Worm (Caenorhabditis elegans) whole organism, young adult: ENCODE results near the gene cht-3.

Experiments
- B0261.1 ChIP-seq: sonication (generic microtip); optimal IDR thresholded peaks from 2 replicates; lab custom pipeline; 2016; ENCODE audit warnings: mild to moderate bottlenecking, missing genetic modification characterization, moderate library complexity, missing compliant biosample characterization
- C06A6.2 ChIP-seq: fragments of 200-800 bp; sonication (Bioruptor generic); conservative IDR thresholded peaks from 2 replicates; pipeline ENCODE4 v1.3.6; 2022; ENCODE audit warnings: missing genetic modification characterization, missing compliant biosample characterization
- Y67H2A.10 ChIP-seq: fragments of 200-800 bp; sonication (Bioruptor generic); conservative IDR thresholded peaks from 2 replicates; pipeline ENCODE4 v1.3.6; 2022; ENCODE audit warnings: missing genetic modification reagents, missing genetic modification characterization, missing compliant biosample characterization
- Y95B8A.8 ChIP-seq: fragments of 200-800 bp; sonication (Bioruptor generic); IDR thresholded peaks from 2 replicates; pipeline ENCODE4 v1.3.6; 2022; ENCODE audit warnings: missing genetic modification reagents, missing genetic modification characterization, missing compliant biosample characterization
- ZK185.1 ChIP-seq: sonication (generic microtip); optimal IDR thresholded peaks from 2 replicates; lab custom pipeline; 2016; ENCODE audit warnings: mild to moderate bottlenecking, missing genetic modification characterization, missing compliant biosample characterization; ENCODE audit not compliant: poor library complexity, severe bottlenecking
- atf-7 ChIP-seq: sonication (generic microtip); optimal IDR thresholded peaks from 2 replicates; lab custom pipeline; 2017; ENCODE audit warnings: mild to moderate bottlenecking, missing genetic modification characterization, missing compliant biosample characterization
- attf-5 ChIP-seq: fragments of 200-800 bp; sonication (Bioruptor generic); optimal IDR thresholded peaks from 2 replicates; lab custom pipeline; 2018; ENCODE audit warnings: mild to moderate bottlenecking, missing genetic modification characterization, missing compliant biosample characterization
- bed-2 ChIP-seq: fragments of 200-800 bp; sonication (Bioruptor generic); IDR thresholded peaks from 2 replicates; pipeline ENCODE4 v1.3.6; 2022; ENCODE audit warnings: missing genetic modification reagents, missing genetic modification characterization, missing compliant biosample characterization
- cebp-1 ChIP-seq, 2 experiments: fragments of 200-800 bp in 1 of 2; sonication (Bioruptor generic) in 1 of 2; sonication (generic microtip) in 1 of 2; IDR thresholded peaks in 1 of 2; optimal IDR thresholded peaks in 1 of 2; 2 replicates each; pipeline versions ENCODE4 v1.3.6 to Lab custom; 2017 to 2022; ENCODE audit warnings: missing compliant biosample characterization in 2 of 2, missing genetic modification characterization in 2 of 2, mild to moderate bottlenecking in 1 of 2, missing genetic modification reagents in 1 of 2, moderate library complexity in 1 of 2
- ceh-27 ChIP-seq: fragments of 200-800 bp; sonication (Bioruptor generic); optimal IDR thresholded peaks from 2 replicates; lab custom pipeline; 2018; ENCODE audit warnings: mild to moderate bottlenecking, missing genetic modification characterization, moderate library complexity, missing compliant biosample characterization
- ceh-40 ChIP-seq: fragments of 200-800 bp; sonication (Bioruptor generic); IDR thresholded peaks from 2 replicates; pipeline ENCODE4 v1.3.6; 2022; ENCODE audit warnings: missing genetic modification characterization, missing compliant biosample characterization
- ceh-58 ChIP-seq: fragments of 200-800 bp; sonication (Bioruptor generic); IDR thresholded peaks from 2 replicates; pipeline ENCODE4 v1.3.6; 2022; ENCODE audit warnings: missing genetic modification characterization, missing compliant biosample characterization
- dox-1 ChIP-seq: fragments of 200-800 bp; sonication (Bioruptor generic); IDR thresholded peaks from 2 replicates; pipeline ENCODE4 v1.3.6; 2022; ENCODE audit warnings: missing genetic modification reagents, missing genetic modification characterization, missing compliant biosample characterization
- dpff-1 ChIP-seq: sonication (generic microtip); optimal IDR thresholded peaks from 2 replicates; lab custom pipeline; 2017; ENCODE audit warnings: mild to moderate bottlenecking, missing genetic modification characterization, missing compliant biosample characterization
- hlh-26 ChIP-seq: fragments of 200-800 bp; sonication (Bioruptor generic); conservative IDR thresholded peaks from 2 replicates; pipeline ENCODE4 v1.3.6; 2022; ENCODE audit warnings: missing genetic modification reagents, missing genetic modification characterization, missing compliant biosample characterization
- hsf-1 ChIP-seq: fragments of 200-800 bp; sonication (Bioruptor generic); IDR thresholded peaks from 2 replicates; pipeline ENCODE4 v1.3.6; 2022; ENCODE audit warnings: missing genetic modification reagents, missing genetic modification characterization, missing compliant biosample characterization
- lag-1 ChIP-seq: fragments of 200-800 bp; sonication (Bioruptor generic); IDR thresholded peaks from 2 replicates; pipeline ENCODE4 v1.3.6; 2022; ENCODE audit warnings: missing genetic modification reagents, missing genetic modification characterization, missing compliant biosample characterization
- lir-1 ChIP-seq: fragments of 200-800 bp; sonication (Bioruptor generic); conservative IDR thresholded peaks from 2 replicates; pipeline ENCODE4 v1.3.6; 2022; ENCODE audit warnings: missing genetic modification reagents, missing genetic modification characterization, missing compliant biosample characterization
- lsy-27 ChIP-seq: sonication (generic microtip); optimal IDR thresholded peaks from 2 replicates; lab custom pipeline; 2017; ENCODE audit warnings: missing genetic modification characterization, mild to moderate bottlenecking, missing compliant biosample characterization, antibody characterized with exemption, missing genotype, borderline replicate concordance; ENCODE audit not compliant: insufficient read depth
- madf-10 ChIP-seq: sonication (generic microtip); optimal IDR thresholded peaks from 2 replicates; lab custom pipeline; 2016; ENCODE audit warnings: mild to moderate bottlenecking, missing genetic modification characterization, missing compliant biosample characterization
- madf-8 ChIP-seq: fragments of 200-800 bp; sonication (Bioruptor generic); conservative IDR thresholded peaks from 2 replicates; pipeline ENCODE4 v1.3.6; 2022; ENCODE audit warnings: missing genetic modification reagents, missing genetic modification characterization, missing compliant biosample characterization
- mel-28 ChIP-seq: sonication (generic microtip); optimal IDR thresholded peaks from 2 replicates; lab custom pipeline; 2016; ENCODE audit warnings: borderline replicate concordance, mild to moderate bottlenecking, missing genetic modification characterization, missing compliant biosample characterization
- nhr-120 ChIP-seq: fragments of 200-800 bp; sonication (Bioruptor generic); IDR thresholded peaks from 2 replicates; pipeline ENCODE4 v1.3.6; 2022; ENCODE audit warnings: missing genetic modification characterization, missing compliant biosample characterization
- nhr-179 ChIP-seq: sonication (generic microtip); optimal IDR thresholded peaks from 2 replicates; lab custom pipeline; 2016; ENCODE audit warnings: mild to moderate bottlenecking, missing genetic modification characterization, missing compliant biosample characterization
- nhr-27 ChIP-seq: fragments of 200-800 bp; sonication (Bioruptor generic); optimal IDR thresholded peaks from 2 replicates; lab custom pipeline; 2018; ENCODE audit warnings: mild to moderate bottlenecking, missing genetic modification characterization, moderate library complexity, missing compliant biosample characterization
- nhr-80 ChIP-seq: sonication (generic microtip); optimal IDR thresholded peaks from 2 replicates; lab custom pipeline; 2016; ENCODE audit warnings: missing genetic modification characterization, missing compliant biosample characterization
- pbrm-1 ChIP-seq: fragments of 200-800 bp; sonication (Bioruptor generic); IDR thresholded peaks from 2 replicates; pipeline ENCODE4 v1.3.6; 2022; ENCODE audit warnings: missing genetic modification reagents, missing genetic modification characterization, missing compliant biosample characterization
- pha-4 ChIP-seq: fragments of 150-350 bp; sonication (generic microtip); optimal IDR thresholded peaks from 2 replicates; lab custom pipeline; 2014; ENCODE audit warnings: missing biosample characterization, missing genetic modification reagents, missing genetic modification characterization
- rcor-1 ChIP-seq: fragments of 200-800 bp; sonication (Bioruptor generic); IDR thresholded peaks from 2 replicates; pipeline ENCODE4 v1.3.6; 2022; ENCODE audit warnings: missing genetic modification reagents, missing genetic modification characterization, missing compliant biosample characterization
- rpc-1 ChIP-seq, 2 experiments: fragments of 150-350 bp in 1 of 2; sonication (generic microtip) in 1 of 2; optimal IDR thresholded peaks; 2 replicates each; lab custom pipeline; 2014 to 2018; ENCODE audit warnings: missing biosample characterization in 1 of 2, missing genetic modification characterization in 1 of 2, missing genetic modification reagents in 1 of 2, missing genotype in 1 of 2
- snpc-1.1 ChIP-seq: sonication (generic microtip); optimal IDR thresholded peaks from 2 replicates; lab custom pipeline; 2017; ENCODE audit warnings: missing genetic modification characterization, mild to moderate bottlenecking, missing compliant biosample characterization, antibody characterized with exemption, moderate library complexity, missing genotype, missing genetic modification reagents; ENCODE audit not compliant: insufficient read depth
- snpc-4 ChIP-seq, 5 experiments: fragments of 150-350 bp in 1 of 5; sonication (generic microtip) in 4 of 5; optimal IDR thresholded peaks; 2 replicates each; lab custom pipeline; 2014 to 2018; ENCODE audit warnings: missing genetic modification characterization in 5 of 5, missing biosample characterization in 3 of 5, antibody characterized with exemption in 2 of 5, mild to moderate bottlenecking in 2 of 5, missing compliant biosample characterization in 2 of 5, missing genotype in 2 of 5, moderate library complexity in 2 of 5, missing genetic modification reagents in 1 of 5
- tbp1 ChIP-seq: fragments of 200-800 bp; sonication (Bioruptor generic); optimal IDR thresholded peaks from 2 replicates; lab custom pipeline; 2018; ENCODE audit warnings: mild to moderate bottlenecking, missing genetic modification characterization, missing compliant biosample characterization
- tbx-9 ChIP-seq: sonication (generic microtip); optimal IDR thresholded peaks from 2 replicates; lab custom pipeline; 2016; ENCODE audit warnings: borderline replicate concordance, missing genetic modification characterization, inconsistent platforms, missing compliant biosample characterization
- ztf-22 ChIP-seq: fragments of 200-800 bp; sonication (Bioruptor generic); optimal IDR thresholded peaks from 2 replicates; lab custom pipeline; 2018; ENCODE audit warnings: mild to moderate bottlenecking, missing genetic modification characterization, moderate library complexity, missing compliant biosample characterization
- ztf-25 ChIP-seq: fragments of 200-800 bp; sonication (Bioruptor generic); IDR thresholded peaks from 2 replicates; pipeline ENCODE4 v1.3.6; 2022; ENCODE audit warnings: missing genetic modification reagents, missing genetic modification characterization, missing compliant biosample characterization
- ztf-26 ChIP-seq: sonication (generic microtip); optimal IDR thresholded peaks from 2 replicates; lab custom pipeline; 2017; ENCODE audit warnings: missing genetic modification characterization, missing compliant biosample characterization

Gene cht-3

DNA sequence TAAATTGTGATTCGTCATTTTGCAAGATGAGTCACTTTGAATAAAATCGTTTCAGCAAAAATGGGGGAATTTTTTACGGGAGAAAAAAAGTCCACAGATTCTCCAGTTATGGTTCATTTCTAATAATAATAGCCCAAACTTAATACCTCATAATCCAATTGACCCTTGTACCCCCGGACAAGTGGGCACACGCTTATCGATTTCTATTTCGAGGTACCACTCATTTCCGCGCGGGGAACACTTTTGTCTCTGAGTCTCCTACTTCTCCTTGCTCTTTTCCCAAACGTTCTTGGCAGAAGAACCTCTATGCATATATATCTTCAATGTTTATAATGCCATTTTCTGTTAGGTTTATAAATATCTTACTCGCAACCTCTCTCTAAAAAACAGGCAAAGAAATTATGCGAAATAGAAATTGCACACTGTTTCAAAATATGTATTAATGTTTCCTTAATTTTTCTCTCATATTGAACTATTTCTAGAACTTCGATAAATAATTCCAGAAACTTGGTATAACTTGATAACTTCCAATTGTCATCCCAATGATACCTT lies 13.8 kb downstream of the cht-3 start, which contains the start of gene gldi-4:
TSS of gene gldi-4 (plus strand) at position 502 of the 552 bp plus-strand sequence.
- TF ChIP-seq rpc-1 (optimal IDR thresholded peaks at IDR 0.05; lab: Kevin White, UChicago) (no peak), rpc-1 (tag; optimal IDR thresholded peaks at IDR 0.05; lab: Kevin White, UChicago) (no peak)

DNA sequence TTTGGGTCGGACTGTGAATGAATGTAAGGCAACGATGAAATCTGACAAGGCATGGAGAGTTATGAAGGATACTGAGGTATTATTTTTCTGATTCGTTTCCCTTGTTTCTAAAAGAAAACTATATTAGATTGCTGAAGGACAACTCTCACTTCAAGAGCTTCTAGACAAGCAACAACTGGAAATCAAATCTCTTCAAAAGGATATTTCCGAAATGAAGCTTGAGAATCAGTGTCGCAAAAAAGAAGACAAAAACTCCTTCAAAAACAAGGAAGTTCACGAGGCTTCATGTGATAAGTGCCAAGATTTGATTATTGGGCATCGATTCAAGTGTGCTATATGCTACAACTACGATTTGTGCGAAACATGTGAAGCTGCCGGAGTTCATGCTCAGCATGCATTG lies 15.2 kb downstream of the cht-3 start:
- TF ChIP-seq nhr-120 (GFP tag; lab: Robert Waterston, UW) (no peak), Y67H2A.10 (GFP tag; lab: Robert Waterston, UW) (no peak), dox-1 (GFP tag; lab: Robert Waterston, UW) (no peak), ceh-27 (GFP tag; lab: Kevin White, UChicago) (peak; percentile 9), madf-8 (no peak)

DNA sequence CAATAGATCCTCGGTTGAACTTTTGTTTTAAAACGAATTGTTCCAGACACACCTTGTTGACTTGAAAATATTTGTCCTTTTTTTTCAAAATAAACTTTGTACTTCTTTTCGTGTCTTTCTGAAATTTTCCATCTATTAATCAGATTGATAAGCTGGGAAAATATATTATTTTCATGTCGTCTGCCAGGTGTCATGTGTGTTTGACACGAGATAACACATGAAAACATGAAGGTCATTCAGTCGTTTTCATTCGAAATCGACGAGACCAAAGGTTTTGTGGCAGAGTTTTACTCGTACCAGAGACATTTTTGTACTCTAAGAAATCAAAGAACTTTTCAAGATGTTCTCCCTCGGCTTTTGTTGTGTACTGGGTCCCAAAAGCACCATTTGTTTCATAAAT lies 17.2 kb downstream of the cht-3 start:
- no peak for TF ChIP-seq snpc-4 (GFP tag; optimal IDR thresholded peaks at IDR 0.05; lab: Kevin White, UChicago)
- TF ChIP-seq snpc-4 (tag; optimal IDR thresholded peaks at IDR 0.05; lab: Kevin White, UChicago) = peak in 1 of 4 experiments; percentile 4
- TF ChIP-seq atf-7 (tag; lab: Kevin White, UChicago) = peak; percentile 9
- TF ChIP-seq lir-1 (GFP tag; lab: Robert Waterston, UW) = no peak
- TF ChIP-seq ZK185.1 (tag; lab: Kevin White, UChicago) = no peak
- TF ChIP-seq ztf-25 (GFP tag; lab: Robert Waterston, UW) = no peak
- TF ChIP-seq madf-10 (tag; lab: Kevin White, UChicago) = no peak
- no peak for TF ChIP-seq ceh-58
- TF ChIP-seq ceh-40 (GFP tag; lab: Robert Waterston, UW) = no peak
- no peak for TF ChIP-seq rcor-1 (GFP tag; lab: Robert Waterston, UW)
- TF ChIP-seq dpff-1 = no peak
- no peak for TF ChIP-seq lsy-27 (tag; lab: Kevin White, UChicago)
- no peak for TF ChIP-seq lag-1 (GFP tag; lab: Robert Waterston, UW)
- no peak for TF ChIP-seq nhr-27 (tag; lab: Kevin White, UChicago)
- peak; percentile 5 for TF ChIP-seq tbp1
- peak; percentile 42 for TF ChIP-seq pha-4 (tag; lab: Kevin White, UChicago)
- no peak for TF ChIP-seq hlh-26 (GFP tag; lab: Robert Waterston, UW)
- peak; percentile 78 for TF ChIP-seq nhr-80 (tag; lab: Kevin White, UChicago)
- no peak for TF ChIP-seq hsf-1 (GFP tag; lab: Robert Waterston, UW)
- no peak for TF ChIP-seq snpc-1.1 (tag; lab: Kevin White, UChicago)
- no peak for TF ChIP-seq B0261.1 (tag; lab: Kevin White, UChicago)
- no peak for TF ChIP-seq bed-2 (GFP tag; lab: Robert Waterston, UW)
- no peak for TF ChIP-seq ztf-22 (GFP tag; lab: Kevin White, UChicago)
- no peak for TF ChIP-seq tbx-9 (tag; lab: Kevin White, UChicago)
- TF ChIP-seq cebp-1 (GFP tag; IDR thresholded peaks at IDR 0.05; lab: Robert Waterston, UW) = 0 out of 2 replicates have a peak, but pooled peaks have one; percentile 15
- TF ChIP-seq cebp-1 (tag; optimal IDR thresholded peaks at IDR 0.05; lab: Kevin White, UChicago) = peak; percentile 50
- peak; percentile 38 for TF ChIP-seq attf-5 (GFP tag; lab: Kevin White, UChicago)
- TF ChIP-seq ztf-26 (tag; lab: Kevin White, UChicago) = peak; percentile 19
- no peak for TF ChIP-seq mel-28 (tag; lab: Kevin White, UChicago)
- TF ChIP-seq Y95B8A.8 (GFP tag; lab: Robert Waterston, UW) = no peak
- no peak for TF ChIP-seq nhr-179 (tag; lab: Kevin White, UChicago)
- no peak for TF ChIP-seq C06A6.2 (GFP tag; lab: Robert Waterston, UW)
- no peak for TF ChIP-seq pbrm-1 (GFP tag; lab: Robert Waterston, UW)
